Worm (Caenorhabditis elegans): Measurements from ENCODE around the gene gcp-2.2.

ce11 chrX:11555046-11555445, 17.5 kb downstream of the gcp-2.2 start:
- TF ChIP-seq unc-39 (tag; optimal IDR thresholded peaks at IDR 0.05) (no peak), pha-4 (tag; optimal IDR thresholded peaks at IDR 0.05) (no peak), unc-62 (GFP tag; optimal IDR thresholded peaks at IDR 0.05) (no peak), nhr-2 (tag; optimal IDR thresholded peaks at IDR 0.05) (no peak), ztf-11 (tag; optimal IDR thresholded peaks at IDR 0.05) (no peak), lsy-2 (tag; optimal IDR thresholded peaks at IDR 0.05) (no peak), nhr-237 (tag; optimal IDR thresholded peaks at IDR 0.05) (no peak), blmp-1 (tag; optimal IDR thresholded peaks at IDR 0.05) (no peak), nhr-28 (tag; optimal IDR thresholded peaks at IDR 0.05) (no peak), snpc-4 (tag; optimal IDR thresholded peaks at IDR 0.05) (no peak)

Measured in whole organism, mixed stage, embryonic.